Worm (Caenorhabditis elegans) whole organism, young adult: ENCODE results near the gene fezf-1.

Experiments used
- B0336.3 ChIP-seq: fragments of 200-800 bp; sonication (Bioruptor generic); IDR thresholded peaks from 2 replicates; pipeline ENCODE4 v1.3.6; 2022; ENCODE audit warnings: missing genetic modification characterization, missing compliant biosample characterization
- C17E4.6 ChIP-seq: fragments of 200-800 bp; sonication (Bioruptor generic); IDR thresholded peaks from 2 replicates; pipeline ENCODE4 v1.3.6; 2022; ENCODE audit warnings: missing genetic modification reagents, missing genetic modification characterization, missing compliant biosample characterization
- D2030.7 ChIP-seq: fragments of 200-800 bp; sonication (Bioruptor generic); IDR thresholded peaks from 2 replicates; pipeline ENCODE4 v1.3.6; 2022; ENCODE audit warnings: missing genetic modification reagents, missing genetic modification characterization, missing compliant biosample characterization
- F10E7.11 ChIP-seq: sonication (generic microtip); optimal IDR thresholded peaks from 2 replicates; lab custom pipeline; 2017; ENCODE audit warnings: mild to moderate bottlenecking, missing genetic modification characterization, moderate library complexity, missing compliant biosample characterization
- F22D6.2 ChIP-seq: sonication (generic microtip); optimal IDR thresholded peaks from 2 replicates; lab custom pipeline; 2016; ENCODE audit warnings: mild to moderate bottlenecking, missing genetic modification characterization, missing compliant biosample characterization
- F23B12.7 ChIP-seq: sonication (generic microtip); optimal IDR thresholded peaks from 2 replicates; lab custom pipeline; 2017; ENCODE audit warnings: missing genetic modification characterization, mild to moderate bottlenecking, missing compliant biosample characterization, antibody characterized with exemption, moderate library complexity; ENCODE audit not compliant: insufficient read depth
- F52B5.7 ChIP-seq: sonication (generic microtip); optimal IDR thresholded peaks from 2 replicates; lab custom pipeline; 2016; ENCODE audit warnings: mild to moderate bottlenecking, missing genetic modification characterization, missing compliant biosample characterization
- F55B11.4 ChIP-seq: sonication (generic microtip); optimal IDR thresholded peaks from 2 replicates; lab custom pipeline; 2016; ENCODE audit warnings: missing compliant biosample characterization, missing genetic modification characterization, borderline replicate concordance; ENCODE audit not compliant: insufficient read depth
- F57C9.4 ChIP-seq: sonication (generic microtip); optimal IDR thresholded peaks from 2 replicates; lab custom pipeline; 2017; ENCODE audit warnings: mild to moderate bottlenecking, missing genetic modification characterization, missing compliant biosample characterization
- K12H6.12 ChIP-seq: fragments of 200-800 bp; sonication (Bioruptor generic); optimal IDR thresholded peaks from 2 replicates; lab custom pipeline; 2018; ENCODE audit warnings: mild to moderate bottlenecking, missing genetic modification characterization, missing compliant biosample characterization
- T26A5.8 ChIP-seq: sonication (generic microtip); optimal IDR thresholded peaks from 2 replicates; lab custom pipeline; 2016; ENCODE audit warnings: missing genetic modification characterization, missing compliant biosample characterization
- Y53F4B.3 ChIP-seq: fragments of 200-800 bp; sonication (Bioruptor generic); IDR thresholded peaks from 2 replicates; pipeline ENCODE4 v1.3.6; 2022; ENCODE audit warnings: missing genetic modification reagents, missing genetic modification characterization, missing compliant biosample characterization
- Y53G8AR.9 ChIP-seq: fragments of 200-800 bp; sonication (Bioruptor generic); conservative IDR thresholded peaks from 2 replicates; pipeline ENCODE4 v1.3.6; 2022; ENCODE audit warnings: missing genetic modification reagents, missing genetic modification characterization, missing compliant biosample characterization
- Y95B8A.8 ChIP-seq: fragments of 200-800 bp; sonication (Bioruptor generic); IDR thresholded peaks from 2 replicates; pipeline ENCODE4 v1.3.6; 2022; ENCODE audit warnings: missing genetic modification reagents, missing genetic modification characterization, missing compliant biosample characterization
- aptf-3 ChIP-seq: fragments of 200-800 bp; sonication (Bioruptor generic); IDR thresholded peaks from 2 replicates; pipeline ENCODE4 v1.3.6; 2022; ENCODE audit warnings: missing genetic modification characterization, missing compliant biosample characterization
- athp-1 ChIP-seq: sonication (generic microtip); optimal IDR thresholded peaks from 2 replicates; lab custom pipeline; 2017; ENCODE audit warnings: mild to moderate bottlenecking, missing genetic modification characterization, missing compliant biosample characterization
- attf-6 ChIP-seq: fragments of 200-800 bp; sonication (Bioruptor generic); IDR thresholded peaks from 2 replicates; pipeline ENCODE4 v1.3.6; 2022; ENCODE audit warnings: missing genetic modification reagents, missing genetic modification characterization, missing compliant biosample characterization
- bed-2 ChIP-seq: fragments of 200-800 bp; sonication (Bioruptor generic); IDR thresholded peaks from 2 replicates; pipeline ENCODE4 v1.3.6; 2022; ENCODE audit warnings: missing genetic modification reagents, missing genetic modification characterization, missing compliant biosample characterization
- ccch-3 ChIP-seq: fragments of 200-800 bp; sonication (Bioruptor generic); optimal IDR thresholded peaks from 2 replicates; lab custom pipeline; 2018; ENCODE audit warnings: mild to moderate bottlenecking, missing genetic modification characterization, missing compliant biosample characterization
- ceh-27 ChIP-seq: fragments of 200-800 bp; sonication (Bioruptor generic); optimal IDR thresholded peaks from 2 replicates; lab custom pipeline; 2018; ENCODE audit warnings: mild to moderate bottlenecking, missing genetic modification characterization, moderate library complexity, missing compliant biosample characterization
- ceh-58 ChIP-seq: fragments of 200-800 bp; sonication (Bioruptor generic); IDR thresholded peaks from 2 replicates; pipeline ENCODE4 v1.3.6; 2022; ENCODE audit warnings: missing genetic modification characterization, missing compliant biosample characterization
- chd-7 ChIP-seq: sonication (generic microtip); optimal IDR thresholded peaks from 2 replicates; lab custom pipeline; 2016; ENCODE audit warnings: mild to moderate bottlenecking, missing genetic modification characterization, moderate library complexity, missing compliant biosample characterization
- dox-1 ChIP-seq: fragments of 200-800 bp; sonication (Bioruptor generic); IDR thresholded peaks from 2 replicates; pipeline ENCODE4 v1.3.6; 2022; ENCODE audit warnings: missing genetic modification reagents, missing genetic modification characterization, missing compliant biosample characterization
- egl-18 ChIP-seq: fragments of 200-800 bp; sonication (Bioruptor generic); IDR thresholded peaks from 2 replicates; pipeline ENCODE4 v1.3.6; 2022; ENCODE audit warnings: missing genetic modification reagents, missing genetic modification characterization, missing compliant biosample characterization
- fkh-3 ChIP-seq: sonication (generic microtip); optimal IDR thresholded peaks from 2 replicates; lab custom pipeline; 2016; ENCODE audit warnings: mild to moderate bottlenecking, missing genetic modification characterization, missing compliant biosample characterization
- him-1 ChIP-seq: sonication (generic microtip); optimal IDR thresholded peaks from 2 replicates; lab custom pipeline; 2016; ENCODE audit warnings: missing genotype, missing genetic modification reagents, missing genetic modification characterization, missing compliant biosample characterization
- hmg-20 ChIP-seq: fragments of 200-800 bp; sonication (Bioruptor generic); IDR thresholded peaks from 2 replicates; pipeline ENCODE4 v1.3.6; 2022; ENCODE audit warnings: missing genetic modification reagents, missing genetic modification characterization, missing compliant biosample characterization
- let-607 ChIP-seq, 2 experiments: fragments of 200-800 bp in 1 of 2; sonication (Bioruptor generic) in 1 of 2; sonication (generic microtip) in 1 of 2; optimal IDR thresholded peaks; 2 replicates each; lab custom pipeline; 2016 to 2018; ENCODE audit warnings: mild to moderate bottlenecking in 2 of 2, missing compliant biosample characterization in 2 of 2, missing genetic modification characterization in 2 of 2, moderate library complexity in 2 of 2, missing genotype in 1 of 2
- lin-26 ChIP-seq: fragments of 200-800 bp; sonication (Bioruptor generic); IDR thresholded peaks from 2 replicates; pipeline ENCODE4 v1.3.6; 2022; ENCODE audit warnings: missing genetic modification reagents, missing genetic modification characterization, missing compliant biosample characterization
- lin-35 ChIP-seq, 3 experiments: fragments of 150-350 bp in 2 of 3; sonication (generic microtip) in 1 of 3; optimal IDR thresholded peaks; 2 replicates each; lab custom pipeline; 2014 to 2018; ENCODE audit warnings: missing biosample characterization in 3 of 3, missing genetic modification characterization in 3 of 3, missing genetic modification reagents in 3 of 3
- lin-40 ChIP-seq: sonication (generic microtip); optimal IDR thresholded peaks from 2 replicates; lab custom pipeline; 2016; ENCODE audit warnings: missing genetic modification characterization, mild to moderate bottlenecking, missing compliant biosample characterization, missing genotype, missing genetic modification reagents
- lir-1 ChIP-seq: fragments of 200-800 bp; sonication (Bioruptor generic); conservative IDR thresholded peaks from 2 replicates; pipeline ENCODE4 v1.3.6; 2022; ENCODE audit warnings: missing genetic modification reagents, missing genetic modification characterization, missing compliant biosample characterization
- madf-3 ChIP-seq: fragments of 200-800 bp; sonication (Bioruptor generic); IDR thresholded peaks from 2 replicates; pipeline ENCODE4 v1.3.6; 2022; ENCODE audit warnings: missing genetic modification reagents, missing genetic modification characterization, missing compliant biosample characterization
- madf-6 ChIP-seq: fragments of 200-800 bp; sonication (Bioruptor generic); IDR thresholded peaks from 2 replicates; pipeline ENCODE4 v1.3.6; 2022; ENCODE audit warnings: missing genetic modification reagents, missing genetic modification characterization, missing compliant biosample characterization
- madf-8 ChIP-seq: fragments of 200-800 bp; sonication (Bioruptor generic); conservative IDR thresholded peaks from 2 replicates; pipeline ENCODE4 v1.3.6; 2022; ENCODE audit warnings: missing genetic modification reagents, missing genetic modification characterization, missing compliant biosample characterization
- nfyb-1 ChIP-seq: fragments of 200-800 bp; sonication (Bioruptor generic); IDR thresholded peaks from 2 replicates; pipeline ENCODE4 v1.3.6; 2022; ENCODE audit warnings: missing genetic modification reagents, missing genetic modification characterization, missing compliant biosample characterization
- nhr-120 ChIP-seq: fragments of 200-800 bp; sonication (Bioruptor generic); IDR thresholded peaks from 2 replicates; pipeline ENCODE4 v1.3.6; 2022; ENCODE audit warnings: missing genetic modification characterization, missing compliant biosample characterization
- nhr-90 ChIP-seq: sonication (generic microtip); optimal IDR thresholded peaks from 2 replicates; lab custom pipeline; 2016; ENCODE audit warnings: missing genotype, mild to moderate bottlenecking, missing genetic modification characterization, missing compliant biosample characterization
- rec-8 ChIP-seq, 2 experiments: sonication (generic microtip); optimal IDR thresholded peaks; 2 replicates each; lab custom pipeline; 2016; ENCODE audit warnings: mild to moderate bottlenecking in 2 of 2, missing genetic modification characterization in 2 of 2, missing genetic modification reagents in 2 of 2, missing genotype in 2 of 2, missing biosample characterization in 1 of 2, missing compliant biosample characterization in 1 of 2, moderate library complexity in 1 of 2
- repo-1 ChIP-seq: sonication (generic microtip); optimal IDR thresholded peaks from 2 replicates; lab custom pipeline; 2017; ENCODE audit warnings: mild to moderate bottlenecking, missing genetic modification characterization, missing compliant biosample characterization
- rpc-1 ChIP-seq, 2 experiments: fragments of 150-350 bp in 1 of 2; sonication (generic microtip) in 1 of 2; optimal IDR thresholded peaks; 2 replicates each; lab custom pipeline; 2014 to 2018; ENCODE audit warnings: missing biosample characterization in 1 of 2, missing genetic modification characterization in 1 of 2, missing genetic modification reagents in 1 of 2, missing genotype in 1 of 2
- snpc-1.1 ChIP-seq: sonication (generic microtip); optimal IDR thresholded peaks from 2 replicates; lab custom pipeline; 2017; ENCODE audit warnings: missing genetic modification characterization, mild to moderate bottlenecking, missing compliant biosample characterization, antibody characterized with exemption, moderate library complexity, missing genotype, missing genetic modification reagents; ENCODE audit not compliant: insufficient read depth
- snpc-1.3 ChIP-seq: sonication (generic microtip); optimal IDR thresholded peaks from 2 replicates; lab custom pipeline; 2017; ENCODE audit warnings: missing genetic modification characterization, mild to moderate bottlenecking, missing compliant biosample characterization, antibody characterized with exemption, moderate library complexity, missing genotype, missing genetic modification reagents; ENCODE audit not compliant: insufficient read depth
- somi-1 ChIP-seq: fragments of 200-800 bp; sonication (Bioruptor generic); optimal IDR thresholded peaks from 2 replicates; lab custom pipeline; 2018; ENCODE audit warnings: mild to moderate bottlenecking, missing genetic modification characterization, missing compliant biosample characterization
- tlf-1 ChIP-seq: fragments of 200-800 bp; sonication (Bioruptor generic); optimal IDR thresholded peaks from 2 replicates; lab custom pipeline; 2018; ENCODE audit warnings: mild to moderate bottlenecking, missing genetic modification characterization, missing compliant biosample characterization
- unc-130 ChIP-seq: sonication (generic microtip); optimal IDR thresholded peaks from 2 replicates; lab custom pipeline; 2016; ENCODE audit warnings: missing genetic modification reagents, missing genetic modification characterization, missing compliant biosample characterization
- ztf-25 ChIP-seq: fragments of 200-800 bp; sonication (Bioruptor generic); IDR thresholded peaks from 2 replicates; pipeline ENCODE4 v1.3.6; 2022; ENCODE audit warnings: missing genetic modification reagents, missing genetic modification characterization, missing compliant biosample characterization

Gene fezf-1

DNA sequence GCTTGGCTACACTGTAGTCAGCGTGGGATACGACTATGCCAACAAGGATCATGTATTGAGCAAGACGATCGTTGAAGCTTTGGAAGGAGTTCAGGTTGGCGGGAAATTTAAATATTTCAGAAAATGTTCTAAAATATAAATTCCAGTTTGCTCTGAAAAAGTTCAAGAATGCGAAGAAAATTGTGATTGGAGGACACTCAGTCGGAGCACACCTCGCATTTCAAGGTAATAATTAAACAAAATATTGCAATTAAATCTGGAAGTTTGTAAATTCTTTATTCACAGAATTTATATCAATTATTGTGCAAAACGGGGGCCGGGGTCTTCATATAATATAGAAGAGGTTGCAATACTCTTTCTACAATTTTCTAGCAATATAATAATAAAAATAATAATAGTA, 44.2 kb downstream of the fezf-1 start (continued):
- TF ChIP-seq Y95B8A.8 (GFP tag; lab: Robert Waterston, UW), result peak; percentile 65; the same call in 1 of the 2 replicates
- TF ChIP-seq D2030.7 (GFP tag; lab: Robert Waterston, UW), result peak; percentile 63
- peak; percentile 76; the same call in 1 of the 2 replicates for TF ChIP-seq Y53G8AR.9
- TF ChIP-seq snpc-1.1 (tag; lab: Kevin White, UChicago), result peak; percentile 47
- TF ChIP-seq ztf-25 (GFP tag; lab: Robert Waterston, UW), result 0 out of 2 replicates have a peak, but pooled peaks have one; percentile 27
- no peak for TF ChIP-seq fkh-3
- no peak for TF ChIP-seq nhr-120 (GFP tag; lab: Robert Waterston, UW)
- 0 out of 2 replicates have a peak, but pooled peaks have one; percentile 54 for TF ChIP-seq C17E4.6
- no peak for TF ChIP-seq ceh-27
- no peak for TF ChIP-seq dox-1
- TF ChIP-seq F22D6.2 (tag; lab: Kevin White, UChicago), result no peak
- TF ChIP-seq somi-1 (GFP tag; lab: Kevin White, UChicago), result no peak
- no peak for TF ChIP-seq unc-130
- TF ChIP-seq T26A5.8 (tag; lab: Kevin White, UChicago), result no peak
- no peak for TF ChIP-seq rec-8 (tag; optimal IDR thresholded peaks at IDR 0.05; lab: Kevin White, UChicago)
- TF ChIP-seq madf-3, result 0 out of 2 replicates have a peak, but pooled peaks have one; percentile 2
- TF ChIP-seq madf-6 (GFP tag; lab: Robert Waterston, UW), result peak; percentile 83
- no peak for TF ChIP-seq egl-18
- no peak for TF ChIP-seq F23B12.7 (tag; lab: Kevin White, UChicago)
- peak; percentile 78; the same call in 1 of the 2 replicates for TF ChIP-seq B0336.3 (GFP tag; lab: Robert Waterston, UW)
- TF ChIP-seq lin-26 (GFP tag; lab: Robert Waterston, UW), result peak; percentile 74; the same call in 1 of the 2 replicates
- peak; percentile 62 for TF ChIP-seq him-1 (tag; lab: Kevin White, UChicago)
- no peak for TF ChIP-seq snpc-1.3 (tag; lab: Kevin White, UChicago)
- TF ChIP-seq ceh-58, result no peak
- peak; percentile 52 for TF ChIP-seq madf-8 (GFP tag; lab: Robert Waterston, UW)
- TF ChIP-seq F52B5.7, result peak; percentile 34

DNA sequence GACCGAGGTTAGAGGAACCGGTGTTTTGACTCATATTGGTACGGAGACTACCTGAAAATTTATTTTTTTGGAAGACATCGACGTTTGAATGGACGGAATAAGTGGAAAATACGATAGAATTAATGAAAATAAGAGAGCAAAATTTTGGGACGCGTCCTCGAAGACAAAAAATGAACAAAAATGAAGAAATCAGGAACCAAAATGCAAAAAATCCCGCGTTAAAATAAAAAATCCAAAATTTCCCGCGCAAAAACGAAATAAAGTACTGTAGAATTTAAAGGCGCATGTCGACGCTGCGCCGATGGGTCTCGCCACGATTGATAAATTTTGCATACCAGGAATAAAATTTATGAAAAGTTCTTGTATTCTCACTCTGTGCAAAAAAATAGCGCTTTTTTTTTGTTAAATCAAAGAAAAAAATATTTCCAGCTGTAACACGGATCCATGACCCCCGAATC, 46.2 kb downstream of the fezf-1 start, which contains the start of gene puf-3:
puf-3 (minus strand) TSS at position 51 of the 458 bp plus-strand sequence.
- TF ChIP-seq nhr-90 (tag; lab: Kevin White, UChicago) (no peak), C17E4.6 (no peak), lir-1 (GFP tag; lab: Robert Waterston, UW) (peak; percentile 18; the same call in 1 of the 2 replicates), Y53G8AR.9 (peak; percentile 84), F10E7.11 (no peak), unc-130 (peak; percentile 25), ceh-27 (no peak), tlf-1 (GFP tag; lab: Kevin White, UChicago) (peak; percentile 89), Y53F4B.3 (GFP tag; lab: Robert Waterston, UW) (no peak), F57C9.4 (tag; lab: Kevin White, UChicago) (no peak), repo-1 (tag; lab: Kevin White, UChicago) (no peak), nfyb-1 (no peak), K12H6.12 (tag; lab: Kevin White, UChicago) (no peak), lin-40 (tag; lab: Kevin White, UChicago) (no peak), bed-2 (GFP tag; lab: Robert Waterston, UW) (no peak), attf-6 (GFP tag; lab: Robert Waterston, UW) (peak; percentile 95), F55B11.4 (no peak), chd-7 (no peak), rpc-1 (optimal IDR thresholded peaks at IDR 0.05; lab: Kevin White, UChicago) (no peak), rpc-1 (tag; optimal IDR thresholded peaks at IDR 0.05; lab: Kevin White, UChicago) (no peak), ccch-3 (no peak), let-607 (tag; optimal IDR thresholded peaks at IDR 0.05; lab: Kevin White, UChicago) (no peak), lin-35 (GFP tag; optimal IDR thresholded peaks at IDR 0.05; lab: Kevin White, UChicago) (peak in 1 of 3 experiments; percentile 39), hmg-20 (GFP tag; lab: Robert Waterston, UW) (no peak), aptf-3 (GFP tag; lab: Robert Waterston, UW) (no peak), athp-1 (tag; lab: Kevin White, UChicago) (peak; percentile 20), ceh-58 (no peak)
